Fruit fly (Drosophila melanogaster) whole organism: ENCODE results near the gene Ir76a.

Experiments
- Dll ChIP-seq: fragments of >200 bp; optimal IDR thresholded peaks from 2 replicates; lab custom pipeline; 2017
- EcR ChIP-seq, 2 experiments: fragments of >200 bp; optimal IDR thresholded peaks; 2 replicates each; lab custom pipeline; 2017; ENCODE audit warnings: missing biosample characterization in 2 of 2, missing genetic modification characterization in 2 of 2, missing genetic modification reagents in 2 of 2
- pan ChIP-seq: fragments of >200 bp; optimal IDR thresholded peaks from 2 replicates; lab custom pipeline; 2017
- psq ChIP-seq: fragments of >200 bp; optimal IDR thresholded peaks from 2 replicates; lab custom pipeline; 2017
- usp ChIP-seq: fragments of >200 bp; optimal IDR thresholded peaks from 2 replicates; lab custom pipeline; 2017; ENCODE audit warnings: missing biosample characterization, missing genetic modification characterization, mixed read lengths

- TF ChIP-seq pan (lab: Kevin White, UChicago) (no peak), psq (no peak), Dll (lab: Kevin White, UChicago) (no peak), usp (GFP tag; lab: Kevin White, UChicago) (no peak), EcR (GFP tag; optimal IDR thresholded peaks at IDR 0.05; lab: Kevin White, UChicago) (no peak)
Observed at dm6 chr3L:19790564-19790928, 8.5 kb upstream of the Ir76a start.
